Worm (Caenorhabditis elegans) whole organism, L4 larva: ENCODE data around the gene wip-1.

Experiments used
- F10B5.3 ChIP-seq: sonication (generic microtip); optimal IDR thresholded peaks from 2 replicates; lab custom pipeline; 2016; ENCODE audit warnings: mild to moderate bottlenecking, missing genetic modification characterization, missing compliant biosample characterization
- F44E2.7 ChIP-seq: fragments of 200-800 bp; sonication (Bioruptor generic); IDR thresholded peaks from 2 replicates; pipeline ENCODE4 v2.1.2; 2022; ENCODE audit warnings: missing genetic modification characterization, missing compliant biosample characterization
- R02D3.7 ChIP-seq: fragments of 150-350 bp; sonication (generic microtip); optimal IDR thresholded peaks from 3 replicates; lab custom pipeline; 2014; ENCODE audit warnings: missing biosample characterization, missing genetic modification characterization
- Y5F2A.4 ChIP-seq: fragments of 200-800 bp; sonication (Bioruptor generic); optimal IDR thresholded peaks from 2 replicates; lab custom pipeline; 2018; ENCODE audit warnings: mild to moderate bottlenecking, missing genetic modification characterization, missing compliant biosample characterization
- Y75B8A.6 ChIP-seq: fragments of 200-800 bp; sonication (Bioruptor generic); IDR thresholded peaks from 2 replicates; pipeline ENCODE4 v1.3.6; 2022; ENCODE audit warnings: missing genetic modification reagents, missing genetic modification characterization, missing compliant biosample characterization
- ZK546.5 ChIP-seq, 2 experiments: sonication (generic microtip); optimal IDR thresholded peaks; 2 replicates each; lab custom pipeline; 2017; ENCODE audit warnings: missing biosample characterization in 2 of 2, missing genetic modification characterization in 2 of 2
- aly-2 ChIP-seq: sonication (generic microtip); optimal IDR thresholded peaks from 2 replicates; lab custom pipeline; 2018; ENCODE audit warnings: missing biosample characterization, missing genetic modification characterization
- ama-1 ChIP-seq: fragments of 150-350 bp; optimal IDR thresholded peaks from 2 replicates; lab custom pipeline; 2014; ENCODE audit warnings: inconsistent platforms, mixed read lengths
- arid-1 ChIP-seq: fragments of 200-800 bp; sonication (Bioruptor generic); conservative IDR thresholded peaks from 2 replicates; pipeline ENCODE4 v1.3.6; 2022; ENCODE audit warnings: missing genetic modification reagents, missing genetic modification characterization, missing compliant biosample characterization
- attf-4 ChIP-seq: sonication (generic microtip); optimal IDR thresholded peaks from 3 replicates; lab custom pipeline; 2017; ENCODE audit warnings: missing biosample characterization, missing genetic modification characterization
- ceh-20 ChIP-seq: fragments of 200-800 bp; sonication (Bioruptor generic); IDR thresholded peaks from 2 replicates; pipeline ENCODE4 v1.3.6; 2022; ENCODE audit warnings: missing genetic modification reagents, missing genetic modification characterization, missing compliant biosample characterization
- ceh-28 ChIP-seq: fragments of 150-350 bp; optimal IDR thresholded peaks from 2 replicates; lab custom pipeline; 2014; ENCODE audit warnings: missing biosample characterization, missing genetic modification reagents, missing genetic modification characterization
- ceh-62 ChIP-seq: sonication (generic microtip); optimal IDR thresholded peaks from 2 replicates; lab custom pipeline; 2017; ENCODE audit warnings: missing biosample characterization, missing genetic modification characterization
- ctbp-1 ChIP-seq: fragments of 200-800 bp; sonication (Bioruptor generic); IDR thresholded peaks from 2 replicates; pipeline ENCODE4 v1.3.6; 2022; ENCODE audit warnings: missing genetic modification reagents, missing genetic modification characterization, missing compliant biosample characterization
- daf-12 ChIP-seq: fragments of 150-350 bp; optimal IDR thresholded peaks from 2 replicates; lab custom pipeline; 2014; ENCODE audit warnings: missing biosample characterization, missing genetic modification reagents, missing genetic modification characterization
- daf-16 ChIP-seq, 3 experiments: sonication (generic microtip); optimal IDR thresholded peaks; 2 replicates each; lab custom pipeline; 2016 to 2017; ENCODE audit warnings: missing genetic modification characterization in 3 of 3, missing genetic modification reagents in 3 of 3, mild to moderate bottlenecking in 2 of 3, missing compliant biosample characterization in 2 of 3, missing biosample characterization in 1 of 3, moderate library complexity in 1 of 3
- daf-19 ChIP-seq: fragments of 200-800 bp; sonication (Bioruptor generic); conservative IDR thresholded peaks from 2 replicates; pipeline ENCODE4 v1.3.6; 2022; ENCODE audit warnings: missing genetic modification characterization, missing compliant biosample characterization
- daf-8 ChIP-seq: fragments of 200-800 bp; sonication (Bioruptor generic); IDR thresholded peaks from 2 replicates; pipeline ENCODE4 v1.3.6; 2022; ENCODE audit warnings: missing genetic modification characterization, missing compliant biosample characterization
- dpl-1 ChIP-seq: fragments of 150-350 bp; optimal IDR thresholded peaks from 2 replicates; lab custom pipeline; 2014; ENCODE audit warnings: missing biosample characterization, missing genetic modification reagents, missing genetic modification characterization
- egl-27 ChIP-seq: sonication (generic microtip); optimal IDR thresholded peaks from 3 replicates; lab custom pipeline; 2017; ENCODE audit warnings: missing biosample characterization, missing genetic modification reagents, missing genetic modification characterization
- gei-8 ChIP-seq: fragments of 200-800 bp; sonication (Bioruptor generic); optimal IDR thresholded peaks from 2 replicates; lab custom pipeline; 2018; ENCODE audit warnings: mild to moderate bottlenecking, missing genetic modification characterization, missing compliant biosample characterization
- hif-1 ChIP-seq, 2 experiments: sonication (generic microtip); optimal IDR thresholded peaks; 2 replicates each; lab custom pipeline; 2016 to 2017; ENCODE audit warnings: missing compliant biosample characterization in 2 of 2, missing genetic modification characterization in 2 of 2, missing genetic modification reagents in 2 of 2, missing genotype in 2 of 2, mild to moderate bottlenecking in 1 of 2
- hlh-11 ChIP-seq: fragments of 200-800 bp; sonication (Bioruptor generic); optimal IDR thresholded peaks from 2 replicates; lab custom pipeline; 2018; ENCODE audit warnings: mild to moderate bottlenecking, missing genetic modification characterization, missing compliant biosample characterization
- hlh-30 ChIP-seq: sonication (generic microtip); optimal IDR thresholded peaks from 2 replicates; lab custom pipeline; 2017; ENCODE audit warnings: antibody characterized with exemption, mild to moderate bottlenecking, missing genetic modification characterization, missing compliant biosample characterization; ENCODE audit not compliant: insufficient read depth
- hmg-1.1 ChIP-seq: fragments of 200-800 bp; sonication (Bioruptor generic); IDR thresholded peaks from 2 replicates; pipeline ENCODE4 v1.3.6; 2022; ENCODE audit warnings: missing genetic modification reagents, missing genetic modification characterization, missing compliant biosample characterization
- jun-1 ChIP-seq: fragments of 150-350 bp; optimal IDR thresholded peaks from 2 replicates; lab custom pipeline; 2014; ENCODE audit warnings: missing biosample characterization, missing genetic modification reagents, missing genetic modification characterization
- lim-7 ChIP-seq: fragments of 200-800 bp; sonication (Bioruptor generic); IDR thresholded peaks from 2 replicates; pipeline ENCODE4 v1.3.6; 2022; ENCODE audit warnings: missing genetic modification characterization, missing compliant biosample characterization
- lin-13 ChIP-seq: fragments of 150-350 bp; optimal IDR thresholded peaks from 2 replicates; lab custom pipeline; 2014; ENCODE audit warnings: missing biosample characterization, missing genetic modification reagents, missing genetic modification characterization
- lin-15B ChIP-seq: fragments of 150-350 bp; sonication (generic microtip); optimal IDR thresholded peaks from 3 replicates; lab custom pipeline; 2014; ENCODE audit warnings: missing biosample characterization, missing genetic modification characterization
- lsy-2 ChIP-seq, 2 experiments: fragments of 150-350 bp in 1 of 2; sonication (generic microtip) in 1 of 2; optimal IDR thresholded peaks; 2 replicates each; lab custom pipeline; 2014 to 2017; ENCODE audit warnings: missing biosample characterization in 2 of 2, missing genetic modification characterization in 2 of 2
- madf-5 ChIP-seq, 2 experiments: fragments of 200-800 bp; sonication (Bioruptor generic); IDR thresholded peaks; 2 replicates each; pipeline ENCODE4 v1.3.6; 2022; ENCODE audit warnings: missing compliant biosample characterization in 2 of 2, missing genetic modification characterization in 2 of 2
- mdt-29 ChIP-seq: fragments of 200-800 bp; sonication (Bioruptor generic); IDR thresholded peaks from 2 replicates; pipeline ENCODE4 v1.3.6; 2022; ENCODE audit warnings: missing genetic modification reagents, missing genetic modification characterization, missing compliant biosample characterization
- mep-1 ChIP-seq: fragments of 150-350 bp; sonication (generic microtip); optimal IDR thresholded peaks from 3 replicates; lab custom pipeline; 2014; ENCODE audit warnings: missing biosample characterization, missing genetic modification characterization
- mxl-2 ChIP-seq: fragments of 200-800 bp; sonication (Bioruptor generic); conservative IDR thresholded peaks from 2 replicates; pipeline ENCODE4 v1.3.6; 2022; ENCODE audit warnings: missing genetic modification reagents, missing genetic modification characterization, missing compliant biosample characterization
- nhr-102 ChIP-seq: sonication (generic microtip); optimal IDR thresholded peaks from 2 replicates; lab custom pipeline; 2016; ENCODE audit warnings: mild to moderate bottlenecking, missing genetic modification characterization, moderate library complexity, missing compliant biosample characterization
- nhr-11 ChIP-seq: fragments of 150-350 bp; optimal IDR thresholded peaks from 2 replicates; lab custom pipeline; 2014; ENCODE audit warnings: missing biosample characterization, missing genetic modification characterization
- nhr-111 ChIP-seq: fragments of 200-800 bp; sonication (Bioruptor generic); optimal IDR thresholded peaks from 2 replicates; lab custom pipeline; 2018; ENCODE audit warnings: mild to moderate bottlenecking, missing genetic modification characterization, missing compliant biosample characterization
- nhr-48 ChIP-seq: sonication (generic microtip); optimal IDR thresholded peaks from 2 replicates; lab custom pipeline; 2016; ENCODE audit warnings: mild to moderate bottlenecking, missing genetic modification characterization, missing compliant biosample characterization
- pha-4 ChIP-seq, 2 experiments: fragments of 150-350 bp in 1 of 2; fragments of 200-800 bp in 1 of 2; sonication (Bioruptor generic) in 1 of 2; IDR thresholded peaks in 1 of 2; optimal IDR thresholded peaks in 1 of 2; 2 replicates each; pipeline versions ENCODE4 v1.3.6 to Lab custom; 2014 to 2022; ENCODE audit warnings: missing genetic modification characterization in 2 of 2, missing genetic modification reagents in 2 of 2, missing biosample characterization in 1 of 2, missing compliant biosample characterization in 1 of 2
- pqm-1 ChIP-seq: sonication (generic microtip); optimal IDR thresholded peaks from 2 replicates; lab custom pipeline; 2017; ENCODE audit warnings: missing biosample characterization, missing genetic modification characterization
- set-16 ChIP-seq: fragments of 200-800 bp; sonication (Bioruptor generic); IDR thresholded peaks from 2 replicates; pipeline ENCODE4 v1.3.6; 2022; ENCODE audit warnings: missing genetic modification reagents, missing genetic modification characterization, missing compliant biosample characterization
- snpc-4 ChIP-seq: fragments of 150-350 bp; optimal IDR thresholded peaks from 2 replicates; lab custom pipeline; 2014; ENCODE audit warnings: missing biosample characterization, missing genetic modification characterization
- spr-1 ChIP-seq: sonication (generic microtip); optimal IDR thresholded peaks from 2 replicates; lab custom pipeline; 2016; ENCODE audit warnings: mild to moderate bottlenecking, missing genetic modification characterization, missing compliant biosample characterization
- spr-3 ChIP-seq: fragments of 200-800 bp; sonication (Bioruptor generic); optimal IDR thresholded peaks from 2 replicates; lab custom pipeline; 2018; ENCODE audit warnings: mild to moderate bottlenecking, missing genetic modification characterization, missing compliant biosample characterization
- unc-62 ChIP-seq, 3 experiments: fragments of 150-350 bp in 1 of 3; sonication (generic microtip); optimal IDR thresholded peaks in 2 of 3; peaks in 1 of 3; 1 replicate in 1 of 3; 2 replicates in 2 of 3; lab custom pipeline; 2014 to 2017; ENCODE audit warnings: missing biosample characterization in 3 of 3, missing genetic modification characterization in 3 of 3, missing genetic modification reagents in 3 of 3, missing genotype in 1 of 3
- vab-7 ChIP-seq: fragments of 200-800 bp; sonication (Bioruptor generic); IDR thresholded peaks from 2 replicates; pipeline ENCODE4 v1.3.6; 2022; ENCODE audit warnings: missing genetic modification reagents, missing genetic modification characterization, missing compliant biosample characterization
- zfp-3 ChIP-seq: fragments of 200-800 bp; sonication (Bioruptor generic); conservative IDR thresholded peaks from 2 replicates; pipeline ENCODE4 v1.3.6; 2022; ENCODE audit warnings: missing genetic modification reagents, missing genetic modification characterization, missing compliant biosample characterization
- zip-11 ChIP-seq: fragments of 200-800 bp; sonication (Bioruptor generic); IDR thresholded peaks from 2 replicates; pipeline ENCODE4 v1.3.6; 2022; ENCODE audit warnings: missing genetic modification characterization, missing compliant biosample characterization
- zip-2 ChIP-seq: fragments of 150-350 bp; optimal IDR thresholded peaks from 2 replicates; lab custom pipeline; 2014; ENCODE audit warnings: missing biosample characterization, missing genetic modification characterization

wip-1 gene

ce11 chrIII:5025136-5025629 is 6.7 kb downstream of the wip-1 start:
- TF ChIP-seq daf-19 (GFP tag; lab: Robert Waterston, UW) (no peak), Y75B8A.6 (peak; percentile 79; the same call in 1 of the 2 replicates), daf-16 (GFP tag; optimal IDR thresholded peaks at IDR 0.05; lab: Kevin White, UChicago) (no peak), daf-16 (tag; optimal IDR thresholded peaks at IDR 0.05; lab: Kevin White, UChicago) (no peak), set-16 (GFP tag; lab: Robert Waterston, UW) (no peak), pqm-1 (tag; lab: Kevin White, UChicago) (no peak), pha-4 (GFP tag; IDR thresholded peaks at IDR 0.05; lab: Robert Waterston, UW) (peak; percentile 72), pha-4 (tag; optimal IDR thresholded peaks at IDR 0.05; lab: Kevin White, UChicago) (no peak), hif-1 (tag; optimal IDR thresholded peaks at IDR 0.05; lab: Kevin White, UChicago) (peak in 1 of 2 experiments; percentile 43), lin-13 (GFP tag; lab: Kevin White, UChicago) (no peak), egl-27 (tag; lab: Kevin White, UChicago) (no peak), hmg-1.1 (GFP tag; lab: Robert Waterston, UW) (0 out of 2 replicates have a peak, but pooled peaks have one; percentile 30), ZK546.5 (tag; optimal IDR thresholded peaks at IDR 0.05; lab: Kevin White, UChicago) (no peak), attf-4 (tag; lab: Kevin White, UChicago) (no peak), snpc-4 (tag; lab: Kevin White, UChicago) (no peak), daf-12 (no peak), hlh-30 (tag; lab: Kevin White, UChicago) (no peak), jun-1 (tag; lab: Kevin White, UChicago) (peak; percentile 8), F44E2.7 (GFP tag; lab: Robert Waterston, UW) (no peak), spr-3 (GFP tag; lab: Kevin White, UChicago) (no peak), zip-11 (no peak), mep-1 (tag; lab: Kevin White, UChicago) (peak; percentile 53), lim-7 (GFP tag; lab: Robert Waterston, UW) (no peak), R02D3.7 (tag; lab: Kevin White, UChicago) (no peak), gei-8 (GFP tag; lab: Kevin White, UChicago) (no peak), dpl-1 (GFP tag; lab: Kevin White, UChicago) (peak; percentile 20), lsy-2 (tag; optimal IDR thresholded peaks at IDR 0.05; lab: Kevin White, UChicago) (peak in 1 of 2 experiments; percentile 55), hlh-11 (peak; percentile 15), zfp-3 (GFP tag; lab: Robert Waterston, UW) (peak; percentile 82), ceh-28 (tag; lab: Kevin White, UChicago) (no peak), aly-2 (tag; lab: Kevin White, UChicago) (no peak), mxl-2 (GFP tag; lab: Robert Waterston, UW) (no peak), nhr-111 (GFP tag; lab: Kevin White, UChicago) (no peak), madf-5 (GFP tag; IDR thresholded peaks at IDR 0.05; lab: Robert Waterston, UW) (no peak), daf-8 (no peak), lin-15B (tag; lab: Kevin White, UChicago) (no peak), mdt-29 (GFP tag; lab: Robert Waterston, UW) (0 out of 2 replicates have a peak, but pooled peaks have one; percentile 43), nhr-48 (tag; lab: Kevin White, UChicago) (no peak), ctbp-1 (0 out of 2 replicates have a peak, but pooled peaks have one; percentile 8), Y5F2A.4 (GFP tag; lab: Kevin White, UChicago) (no peak), arid-1 (GFP tag; lab: Robert Waterston, UW) (no peak), spr-1 (peak; percentile 29), zip-2 (tag; lab: Kevin White, UChicago) (no peak), F10B5.3 (tag; lab: Kevin White, UChicago) (no peak), ceh-62 (tag; lab: Kevin White, UChicago) (no peak), unc-62 (GFP tag; optimal IDR thresholded peaks at IDR 0.05 in 1 of 2; lab: Kevin White, UChicago) (no peak), unc-62 (tag; optimal IDR thresholded peaks at IDR 0.05; lab: Kevin White, UChicago) (no peak), vab-7 (GFP tag; lab: Robert Waterston, UW) (no peak; the same call in 1 of the 2 replicates), nhr-11 (tag; lab: Kevin White, UChicago) (no peak), nhr-102 (tag; lab: Kevin White, UChicago) (peak; percentile 53), ama-1 (lab: Kevin White, UChicago) (peak; percentile 80), ceh-20 (peak; percentile 20; the same call in 1 of the 2 replicates)
